Fruit fly (Drosophila melanogaster) whole organism, prepupa: ENCODE data around the gene SP1029.

ENCODE experiments used
- CG10631 ChIP-seq: fragments of 200-800 bp; sonication (Bioruptor generic); optimal IDR thresholded peaks from 2 replicates; lab custom pipeline; 2016; ENCODE audit warnings: missing biosample characterization, missing genetic modification characterization
- CG10669 ChIP-seq: fragments of 200-800 bp; sonication (Bioruptor generic); optimal IDR thresholded peaks from 3 replicates; lab custom pipeline; 2018; ENCODE audit warnings: missing biosample characterization, mild to moderate bottlenecking, missing genetic modification characterization, moderate library complexity
- CG11294 ChIP-seq: fragments of 200-800 bp; sonication (Bioruptor generic); IDR thresholded peaks from 2 replicates; pipeline ENCODE4 v1.3.6; 2022; ENCODE audit warnings: missing biosample characterization, missing genetic modification characterization
- CG11762 ChIP-seq: fragments of 200-800 bp; sonication (Bioruptor generic); optimal IDR thresholded peaks from 3 replicates; lab custom pipeline; 2016; ENCODE audit warnings: missing biosample characterization, missing genetic modification characterization; ENCODE audit not compliant: insufficient read depth
- CG15336 ChIP-seq: fragments of 200-800 bp; sonication (Bioruptor generic); IDR thresholded peaks from 2 replicates; pipeline ENCODE4 v1.3.6; 2022; ENCODE audit warnings: missing biosample characterization, missing genetic modification characterization
- CG1621 ChIP-seq: fragments of 200-800 bp; sonication (Bioruptor generic); optimal IDR thresholded peaks from 3 replicates; lab custom pipeline; 2018; ENCODE audit warnings: missing biosample characterization, mild to moderate bottlenecking, missing genetic modification characterization
- CG16779 ChIP-seq: fragments of 200-800 bp; sonication (Bioruptor generic); optimal IDR thresholded peaks from 3 replicates; lab custom pipeline; 2017; ENCODE audit warnings: missing biosample characterization, mild to moderate bottlenecking, missing genetic modification characterization
- CG3032 ChIP-seq: fragments of 200-800 bp; optimal IDR thresholded peaks from 2 replicates; lab custom pipeline; 2019; ENCODE audit warnings: missing biosample characterization, mild to moderate bottlenecking, missing genetic modification characterization, moderate library complexity
- CG32006 ChIP-seq: fragments of 200-800 bp; sonication (Bioruptor generic); optimal IDR thresholded peaks from 3 replicates; lab custom pipeline; 2017; ENCODE audit warnings: missing biosample characterization, mild to moderate bottlenecking, missing genetic modification characterization
- CG34406 ChIP-seq: fragments of 200-800 bp; sonication (Bioruptor generic); optimal IDR thresholded peaks from 3 replicates; lab custom pipeline; 2016; ENCODE audit warnings: missing biosample characterization, missing genetic modification characterization
- CG3919 ChIP-seq: fragments of 200-800 bp; sonication (Bioruptor generic); optimal IDR thresholded peaks from 3 replicates; lab custom pipeline; 2016; ENCODE audit warnings: missing biosample characterization, missing genetic modification characterization
- CG4318 ChIP-seq: fragments of 200-800 bp; sonication (Bioruptor generic); optimal IDR thresholded peaks from 3 replicates; lab custom pipeline; 2017; ENCODE audit warnings: missing biosample characterization, mild to moderate bottlenecking, missing genetic modification characterization
- CG6163 ChIP-seq: fragments of 200-800 bp; sonication (Bioruptor generic); IDR thresholded peaks from 3 replicates; pipeline ENCODE4 v1.3.6; 2022; ENCODE audit warnings: missing biosample characterization, missing genetic modification characterization
- CG6276 ChIP-seq: fragments of 200-800 bp; sonication (Bioruptor generic); optimal IDR thresholded peaks from 2 replicates; lab custom pipeline; 2017; ENCODE audit warnings: missing biosample characterization, mild to moderate bottlenecking, missing genetic modification characterization
- CG6808 ChIP-seq: fragments of 200-800 bp; sonication (Bioruptor generic); optimal IDR thresholded peaks from 3 replicates; lab custom pipeline; 2017; ENCODE audit warnings: missing biosample characterization, missing genetic modification characterization, mild to moderate bottlenecking, moderate library complexity, missing genetic modification reagents
- CG7368 ChIP-seq: fragments of 200-800 bp; sonication (Bioruptor generic); optimal IDR thresholded peaks from 3 replicates; lab custom pipeline; 2016; ENCODE audit warnings: missing biosample characterization, missing genetic modification characterization
- CG8119 ChIP-seq: fragments of 200-800 bp; sonication (Bioruptor generic); IDR thresholded peaks from 3 replicates; pipeline ENCODE4 v1.3.6; 2022; ENCODE audit warnings: missing biosample characterization, missing genetic modification characterization
- CG8319 ChIP-seq: fragments of 200-800 bp; sonication (Bioruptor generic); optimal IDR thresholded peaks from 3 replicates; lab custom pipeline; 2016; ENCODE audit warnings: missing biosample characterization, missing genetic modification characterization
- CG8632 ChIP-seq: fragments of 200-800 bp; sonication (Bioruptor generic); optimal IDR thresholded peaks from 3 replicates; lab custom pipeline; 2016; ENCODE audit warnings: missing biosample characterization, missing genetic modification characterization
- CG9139 ChIP-seq: fragments of 200-800 bp; sonication (Bioruptor generic); optimal IDR thresholded peaks from 3 replicates; lab custom pipeline; 2017; ENCODE audit warnings: missing biosample characterization, mild to moderate bottlenecking, missing genetic modification characterization
- Eip75B ChIP-seq: fragments of 200-800 bp; sonication (Bioruptor generic); optimal IDR thresholded peaks from 3 replicates; lab custom pipeline; 2016; ENCODE audit warnings: missing biosample characterization, missing genetic modification characterization
- Eip78C ChIP-seq: fragments of 200-800 bp; sonication (Bioruptor generic); peaks from one replicate; lab custom pipeline; 2016; ENCODE audit warnings: missing biosample characterization, missing genetic modification characterization
- Ets21C ChIP-seq: fragments of 200-800 bp; sonication (Bioruptor generic); optimal IDR thresholded peaks from 3 replicates; lab custom pipeline; 2016; ENCODE audit warnings: missing biosample characterization, missing genetic modification characterization
- Ets96B ChIP-seq: fragments of 200-800 bp; optimal IDR thresholded peaks from 2 replicates; lab custom pipeline; 2019; ENCODE audit warnings: missing biosample characterization, mild to moderate bottlenecking, missing genetic modification characterization, moderate library complexity
- Hr4 ChIP-seq: fragments of 200-800 bp; sonication (Bioruptor generic); optimal IDR thresholded peaks from 3 replicates; lab custom pipeline; 2016; ENCODE audit warnings: missing biosample characterization, missing genetic modification characterization
- Lpt ChIP-seq: fragments of 200-800 bp; sonication (Bioruptor generic); optimal IDR thresholded peaks from 3 replicates; lab custom pipeline; 2016; ENCODE audit warnings: missing biosample characterization, missing genetic modification characterization
- Met ChIP-seq: fragments of 200-800 bp; sonication (Bioruptor generic); optimal IDR thresholded peaks from 3 replicates; lab custom pipeline; 2016; ENCODE audit warnings: missing biosample characterization, missing genetic modification characterization
- OdsH ChIP-seq: fragments of 200-800 bp; sonication (Bioruptor generic); optimal IDR thresholded peaks from 3 replicates; lab custom pipeline; 2016; ENCODE audit warnings: missing biosample characterization, missing genetic modification characterization
- Smox ChIP-seq: fragments of 200-800 bp; sonication (Bioruptor generic); optimal IDR thresholded peaks from 3 replicates; lab custom pipeline; 2016; ENCODE audit warnings: missing biosample characterization, missing genetic modification characterization
- Sox102F ChIP-seq: fragments of 200-800 bp; sonication (Bioruptor generic); optimal IDR thresholded peaks from 2 replicates; lab custom pipeline; 2016; ENCODE audit warnings: missing biosample characterization, mild to moderate bottlenecking, missing genetic modification characterization
- Sox15 ChIP-seq: fragments of 200-800 bp; sonication (Bioruptor generic); optimal IDR thresholded peaks from 3 replicates; lab custom pipeline; 2016; ENCODE audit warnings: missing biosample characterization, missing genetic modification characterization
- cyc ChIP-seq: fragments of 200-800 bp; sonication (Bioruptor generic); optimal IDR thresholded peaks from 3 replicates; lab custom pipeline; 2016; ENCODE audit warnings: missing biosample characterization, missing genetic modification characterization
- dac ChIP-seq: fragments of 200-800 bp; sonication (Bioruptor generic); optimal IDR thresholded peaks from 2 replicates; lab custom pipeline; 2017; ENCODE audit warnings: missing biosample characterization, mild to moderate bottlenecking, missing genetic modification characterization
- dsx ChIP-seq: fragments of 200-800 bp; optimal IDR thresholded peaks from 3 replicates; lab custom pipeline; 2019; ENCODE audit warnings: missing biosample characterization, mild to moderate bottlenecking, missing genetic modification characterization, moderate library complexity; ENCODE audit not compliant: poor library complexity, severe bottlenecking
- eg ChIP-seq: fragments of 200-800 bp; sonication (Bioruptor generic); IDR thresholded peaks from 3 replicates; pipeline ENCODE4 v1.3.6; 2022; ENCODE audit warnings: missing biosample characterization, missing genetic modification characterization
- esn ChIP-seq: fragments of 200-800 bp; sonication (Bioruptor generic); optimal IDR thresholded peaks from 2 replicates; lab custom pipeline; 2016; ENCODE audit warnings: missing biosample characterization, mild to moderate bottlenecking, missing genetic modification characterization, moderate library complexity
- fd85E ChIP-seq: fragments of 200-800 bp; sonication (Bioruptor generic); optimal IDR thresholded peaks from 3 replicates; lab custom pipeline; 2016; ENCODE audit warnings: missing biosample characterization, missing genetic modification characterization
- fkh ChIP-seq: fragments of 200-800 bp; sonication (Bioruptor generic); optimal IDR thresholded peaks from 3 replicates; lab custom pipeline; 2017; ENCODE audit warnings: missing biosample characterization, mild to moderate bottlenecking, missing genetic modification characterization, moderate library complexity
- lz ChIP-seq: fragments of 200-800 bp; sonication (Bioruptor generic); optimal IDR thresholded peaks from 3 replicates; lab custom pipeline; 2016; ENCODE audit warnings: missing biosample characterization, missing genetic modification characterization
- net ChIP-seq: fragments of 200-800 bp; sonication (Bioruptor generic); optimal IDR thresholded peaks from 3 replicates; lab custom pipeline; 2016; ENCODE audit warnings: missing biosample characterization, missing genetic modification characterization
- salr ChIP-seq, 2 experiments: fragments of 200-800 bp; sonication (Bioruptor generic); optimal IDR thresholded peaks; 3 replicates each; lab custom pipeline; 2016 to 2018; ENCODE audit warnings: missing biosample characterization in 2 of 2, missing genetic modification characterization in 2 of 2, mild to moderate bottlenecking in 1 of 2
- spab ChIP-seq: fragments of 200-800 bp; sonication (Bioruptor generic); optimal IDR thresholded peaks from 2 replicates; lab custom pipeline; 2017; ENCODE audit warnings: missing biosample characterization, mild to moderate bottlenecking, missing genetic modification characterization, missing genetic modification reagents
- svp ChIP-seq: fragments of 200-800 bp; sonication (Bioruptor generic); peaks from one replicate; lab custom pipeline; 2016; ENCODE audit warnings: missing biosample characterization, missing genetic modification characterization
- topi ChIP-seq: fragments of 200-800 bp; sonication (Bioruptor generic); optimal IDR thresholded peaks from 3 replicates; lab custom pipeline; 2016; ENCODE audit warnings: missing biosample characterization, missing genetic modification characterization
- vri ChIP-seq: fragments of 200-800 bp; sonication (Bioruptor generic); optimal IDR thresholded peaks from 3 replicates; lab custom pipeline; 2016; ENCODE audit warnings: missing biosample characterization, mild to moderate bottlenecking, missing genetic modification characterization

SP1029 gene

dm6 chr3R:29282939-29283616 lies 32.8 kb upstream of the SP1029 start (continued):
- no peak for TF ChIP-seq CG8319 (GFP tag; lab: Kevin White, UChicago)
- peak; percentile 9 for TF ChIP-seq CG3032 (tag; lab: Kevin White, UChicago)
- no peak for TF ChIP-seq CG8632 (GFP tag; lab: Kevin White, UChicago)
- no peak for TF ChIP-seq Sox15 (GFP tag; lab: Kevin White, UChicago)
- peak; percentile 22 for TF ChIP-seq cyc (GFP tag; lab: Kevin White, UChicago)
- no peak for TF ChIP-seq CG11294 (GFP tag; lab: Robert Waterston, UW)
- peak; percentile 20 for TF ChIP-seq Ets21C
- TF ChIP-seq Eip78C, result peak; percentile 78
- no peak for TF ChIP-seq CG8119

DNA sequence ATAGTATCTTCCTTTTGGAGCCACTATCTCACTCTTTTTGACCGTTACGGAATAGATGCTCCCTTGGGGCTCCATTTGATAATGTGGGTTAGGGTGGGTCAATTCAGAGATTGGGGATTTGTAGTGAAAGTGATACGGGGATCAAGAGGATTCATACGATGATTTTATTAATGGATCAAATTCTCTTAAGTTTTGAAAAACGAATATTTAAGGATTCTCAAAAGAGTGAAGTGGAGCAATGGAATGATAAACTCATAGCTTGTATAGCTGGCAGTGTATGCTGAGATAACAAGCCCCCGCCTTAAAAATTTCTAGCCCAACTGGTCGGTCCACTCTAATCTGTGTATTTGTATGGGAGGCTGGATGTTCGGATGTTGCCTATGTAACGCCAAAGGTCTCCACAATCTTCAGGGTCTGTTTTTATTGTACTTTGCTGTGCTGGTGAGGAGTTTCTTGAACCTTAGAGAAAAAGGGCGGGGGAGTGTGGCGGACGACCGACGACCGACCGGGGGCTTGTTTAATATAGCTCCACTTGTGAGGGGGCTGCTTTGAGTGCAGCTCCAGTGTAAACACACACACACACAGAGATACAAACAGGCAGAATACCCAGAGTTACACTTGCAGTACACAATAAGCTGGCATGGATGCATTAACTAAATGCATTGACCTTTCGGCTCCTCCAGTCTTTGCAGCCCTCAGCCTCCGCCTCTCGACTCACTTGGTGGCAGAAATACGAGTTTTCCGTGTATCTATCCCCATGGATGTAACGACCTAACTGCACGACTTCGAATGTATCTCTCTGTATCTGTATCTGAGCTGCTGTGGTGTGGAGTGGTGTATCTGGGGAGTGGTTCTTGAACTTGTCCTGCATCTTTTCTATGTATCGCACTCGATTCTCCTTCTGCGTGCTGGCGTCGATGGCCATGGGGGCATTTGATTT lies 30.7 kb upstream of the SP1029 start:
- peak; percentile 67 for TF ChIP-seq dsx (GFP tag; lab: Kevin White, UChicago)
- TF ChIP-seq fd85E, result no peak
- no peak for TF ChIP-seq cyc (GFP tag; lab: Kevin White, UChicago)
- TF ChIP-seq Hr4, result peak; percentile 25
- peak; percentile 38 for TF ChIP-seq CG6163 (GFP tag; lab: Robert Waterston, UW)
- peak; percentile 52 for TF ChIP-seq Eip75B
- TF ChIP-seq Met, result no peak
- peak; percentile 61 for TF ChIP-seq Eip78C
- peak; percentile 70 for TF ChIP-seq Ets96B
- TF ChIP-seq salr (GFP tag; optimal IDR thresholded peaks at IDR 0.05; lab: Kevin White, UChicago), result peak in 1 of 2 experiments; percentile 63
- no peak for TF ChIP-seq Smox
- no peak for TF ChIP-seq CG8632 (GFP tag; lab: Kevin White, UChicago)
- TF ChIP-seq CG32006, result peak; percentile 68
- peak; percentile 8 for TF ChIP-seq CG6276 (GFP tag; lab: Kevin White, UChicago)
- no peak for TF ChIP-seq topi
- peak; percentile 54 for TF ChIP-seq CG11762 (GFP tag; lab: Kevin White, UChicago)
- no peak for TF ChIP-seq CG8319 (GFP tag; lab: Kevin White, UChicago)
- no peak for TF ChIP-seq fkh (GFP tag; lab: Kevin White, UChicago)
- TF ChIP-seq CG10631, result peak; percentile 74
- TF ChIP-seq CG7368 (GFP tag; lab: Kevin White, UChicago), result no peak
- TF ChIP-seq lz (GFP tag; lab: Kevin White, UChicago), result no peak
- peak; percentile 63 for TF ChIP-seq CG3032 (tag; lab: Kevin White, UChicago)
- peak; percentile 34 for TF ChIP-seq OdsH (GFP tag; lab: Kevin White, UChicago)
- TF ChIP-seq net (GFP tag; lab: Kevin White, UChicago), result peak; percentile 11
- TF ChIP-seq CG6808, result peak; percentile 54
- peak; percentile 21 for TF ChIP-seq CG1621 (tag; lab: Kevin White, UChicago)
- TF ChIP-seq eg, result peak; percentile 49; the same call in 2 of the 3 replicates
- peak; percentile 48 for TF ChIP-seq CG10669 (GFP tag; lab: Kevin White, UChicago)
- TF ChIP-seq CG9139, result no peak
- TF ChIP-seq spab (GFP tag; lab: Kevin White, UChicago), result peak; percentile 44
- TF ChIP-seq Sox15 (GFP tag; lab: Kevin White, UChicago), result no peak
- TF ChIP-seq esn (GFP tag; lab: Kevin White, UChicago), result no peak
- TF ChIP-seq Lpt (GFP tag; lab: Kevin White, UChicago), result peak; percentile 52
- TF ChIP-seq CG4318 (GFP tag; lab: Kevin White, UChicago), result peak; percentile 31
- TF ChIP-seq svp, result no peak
- TF ChIP-seq CG11294 (GFP tag; lab: Robert Waterston, UW), result no peak
- TF ChIP-seq CG8119, result peak; percentile 80
- no peak for TF ChIP-seq CG34406 (GFP tag; lab: Kevin White, UChicago)
- peak; percentile 18 for TF ChIP-seq dac (GFP tag; lab: Kevin White, UChicago)
- peak; percentile 73 for TF ChIP-seq CG15336 (GFP tag; lab: Robert Waterston, UW)
- TF ChIP-seq CG3919 (GFP tag; lab: Kevin White, UChicago), result peak; percentile 40
- TF ChIP-seq Sox102F (GFP tag; lab: Kevin White, UChicago), result no peak
- peak; percentile 47 for TF ChIP-seq CG16779 (tag; lab: Kevin White, UChicago)
- TF ChIP-seq vri (GFP tag; lab: Kevin White, UChicago), result no peak
